Worm (Caenorhabditis elegans) whole organism, mixed stage, embryonic: ENCODE measurements around the gene rpl-28.

Experiments used
- M03D4.4 ChIP-seq: sonication (generic microtip); optimal IDR thresholded peaks from 2 replicates; lab custom pipeline; 2017; ENCODE audit warnings: mild to moderate bottlenecking, missing genetic modification characterization, missing compliant biosample characterization
- bed-3 ChIP-seq: fragments of 200-800 bp; sonication (Bioruptor generic); optimal IDR thresholded peaks from 3 replicates; lab custom pipeline; 2018; ENCODE audit warnings: mild to moderate bottlenecking, missing genetic modification characterization, moderate library complexity, missing compliant biosample characterization
- blmp-1 ChIP-seq: fragments of 150-350 bp; optimal IDR thresholded peaks from 2 replicates; lab custom pipeline; 2014; ENCODE audit warnings: missing biosample characterization, missing genetic modification characterization
- ceh-39 ChIP-seq: fragments of 150-350 bp; optimal IDR thresholded peaks from 2 replicates; lab custom pipeline; 2014; ENCODE audit warnings: missing biosample characterization, missing genetic modification characterization
- ceh-43 ChIP-seq: fragments of 200-800 bp; sonication (Bioruptor generic); optimal IDR thresholded peaks from 2 replicates; lab custom pipeline; 2018; ENCODE audit warnings: mild to moderate bottlenecking, missing genetic modification characterization, moderate library complexity, missing compliant biosample characterization
- ceh-83 ChIP-seq: fragments of 200-800 bp; sonication (Bioruptor generic); optimal IDR thresholded peaks from 2 replicates; lab custom pipeline; 2018; ENCODE audit warnings: mild to moderate bottlenecking, missing genetic modification characterization, missing compliant biosample characterization
- ces-1 ChIP-seq: fragments of 150-350 bp; optimal IDR thresholded peaks from 2 replicates; lab custom pipeline; 2014; ENCODE audit warnings: missing biosample characterization, missing genetic modification reagents, missing genetic modification characterization
- cnd-1 ChIP-seq: fragments of 200-800 bp; sonication (Bioruptor generic); optimal IDR thresholded peaks from 2 replicates; lab custom pipeline; 2018; ENCODE audit warnings: mild to moderate bottlenecking, missing genetic modification characterization, missing compliant biosample characterization
- drap-1 ChIP-seq: fragments of 200-800 bp; sonication (Bioruptor generic); optimal IDR thresholded peaks from 3 replicates; lab custom pipeline; 2018; ENCODE audit warnings: mild to moderate bottlenecking, missing genetic modification characterization, missing compliant biosample characterization
- elt-1 ChIP-seq: sonication (generic microtip); optimal IDR thresholded peaks from 2 replicates; lab custom pipeline; 2017; ENCODE audit warnings: missing genetic modification characterization, mild to moderate bottlenecking, missing compliant biosample characterization, antibody characterized with exemption, moderate library complexity, borderline replicate concordance; ENCODE audit not compliant: insufficient read depth
- elt-3 ChIP-seq: fragments of 150-350 bp; optimal IDR thresholded peaks from 2 replicates; lab custom pipeline; 2014; ENCODE audit warnings: missing biosample characterization, missing genetic modification characterization
- flh-1 ChIP-seq: fragments of 200-800 bp; sonication (Bioruptor generic); optimal IDR thresholded peaks from 2 replicates; lab custom pipeline; 2018; ENCODE audit warnings: mild to moderate bottlenecking, missing genetic modification characterization, moderate library complexity, missing compliant biosample characterization
- ham-2 ChIP-seq: fragments of 200-800 bp; sonication (Bioruptor generic); optimal IDR thresholded peaks from 2 replicates; lab custom pipeline; 2018; ENCODE audit warnings: mild to moderate bottlenecking, missing genetic modification characterization, missing compliant biosample characterization
- hlh-1 ChIP-seq: fragments of 150-350 bp; optimal IDR thresholded peaks from 2 replicates; lab custom pipeline; 2014; ENCODE audit warnings: missing biosample characterization, missing genetic modification reagents, missing genetic modification characterization
- lin-13 ChIP-seq: fragments of 150-350 bp; optimal IDR thresholded peaks from 2 replicates; lab custom pipeline; 2014; ENCODE audit warnings: missing biosample characterization, missing genetic modification characterization
- lsy-2 ChIP-seq: fragments of 150-350 bp; optimal IDR thresholded peaks from 2 replicates; lab custom pipeline; 2014; ENCODE audit warnings: missing biosample characterization, missing genetic modification characterization
- mab-5 ChIP-seq: fragments of 150-350 bp; optimal IDR thresholded peaks from 2 replicates; lab custom pipeline; 2014; ENCODE audit warnings: missing biosample characterization, missing genetic modification characterization
- mep-1 ChIP-seq: fragments of 150-350 bp; optimal IDR thresholded peaks from 2 replicates; lab custom pipeline; 2017; ENCODE audit warnings: missing biosample characterization, missing genetic modification reagents, missing genetic modification characterization, inconsistent platforms
- mls-2 ChIP-seq: sonication (generic microtip); optimal IDR thresholded peaks from 2 replicates; lab custom pipeline; 2016; ENCODE audit warnings: mild to moderate bottlenecking, missing genetic modification characterization, moderate library complexity, missing compliant biosample characterization
- nhr-12 ChIP-seq: fragments of 150-350 bp; optimal IDR thresholded peaks from 2 replicates; lab custom pipeline; 2014; ENCODE audit warnings: missing biosample characterization, missing genetic modification characterization
- nhr-2 ChIP-seq: fragments of 150-350 bp; optimal IDR thresholded peaks from 2 replicates; lab custom pipeline; 2014; ENCODE audit warnings: missing biosample characterization, missing genetic modification characterization
- nhr-237 ChIP-seq: fragments of 150-350 bp; optimal IDR thresholded peaks from 2 replicates; lab custom pipeline; 2014; ENCODE audit warnings: missing biosample characterization, missing genetic modification characterization
- nhr-28 ChIP-seq: fragments of 150-350 bp; optimal IDR thresholded peaks from 2 replicates; lab custom pipeline; 2014; ENCODE audit warnings: missing biosample characterization, missing genetic modification characterization
- pha-4 ChIP-seq: fragments of 150-350 bp; optimal IDR thresholded peaks from 2 replicates; lab custom pipeline; 2018; ENCODE audit warnings: missing biosample characterization, missing genetic modification reagents, missing genetic modification characterization
- snpc-4 ChIP-seq: fragments of 150-350 bp; optimal IDR thresholded peaks from 2 replicates; lab custom pipeline; 2014; ENCODE audit warnings: missing biosample characterization, missing genetic modification characterization
- sptf-1 ChIP-seq: sonication (generic microtip); optimal IDR thresholded peaks from 2 replicates; lab custom pipeline; 2017; ENCODE audit warnings: mild to moderate bottlenecking, missing genetic modification characterization, moderate library complexity, missing compliant biosample characterization
- tbx-8 ChIP-seq: fragments of 200-800 bp; sonication (Bioruptor generic); optimal IDR thresholded peaks from 2 replicates; lab custom pipeline; 2018; ENCODE audit warnings: mild to moderate bottlenecking, missing genetic modification characterization, moderate library complexity, missing compliant biosample characterization
- unc-120 ChIP-seq: sonication (generic microtip); optimal IDR thresholded peaks from 2 replicates; lab custom pipeline; 2017; ENCODE audit warnings: missing genetic modification characterization, missing compliant biosample characterization; ENCODE audit not compliant: poor library complexity, severe bottlenecking
- unc-39 ChIP-seq: fragments of 150-350 bp; optimal IDR thresholded peaks from 2 replicates; lab custom pipeline; 2014; ENCODE audit warnings: missing biosample characterization, missing genetic modification characterization
- unc-62 ChIP-seq: fragments of 150-350 bp; optimal IDR thresholded peaks from 2 replicates; lab custom pipeline; 2014; ENCODE audit warnings: missing biosample characterization, missing genetic modification reagents, missing genetic modification characterization
- zip-8 ChIP-seq: fragments of 150-350 bp; optimal IDR thresholded peaks from 2 replicates; lab custom pipeline; 2014; ENCODE audit warnings: missing biosample characterization, missing genetic modification characterization

rpl-28 gene

ce11 chrV:12751495-12752050 is 23.7 kb upstream of the rpl-28 start, which contains the start of gene C15C8.6:
TSS of gene C15C8.6 (minus strand) at chrV:12751545.
- no peak for TF ChIP-seq nhr-12 (tag; lab: Kevin White, UChicago)
- no peak for TF ChIP-seq tbx-8 (GFP tag; lab: Kevin White, UChicago)
- TF ChIP-seq M03D4.4 (tag; lab: Kevin White, UChicago), result no peak
- TF ChIP-seq pha-4 (tag; lab: Kevin White, UChicago), result no peak
- no peak for TF ChIP-seq elt-3 (tag; lab: Kevin White, UChicago)
- TF ChIP-seq zip-8, result no peak
- no peak for TF ChIP-seq ceh-43
- no peak for TF ChIP-seq flh-1
- no peak for TF ChIP-seq mab-5
- no peak for TF ChIP-seq lsy-2 (tag; lab: Kevin White, UChicago)
- TF ChIP-seq snpc-4 (tag; lab: Kevin White, UChicago), result no peak
- TF ChIP-seq bed-3, result no peak

ce11 chrV:12749558-12749957 is 21.6 kb upstream of the rpl-28 start:
- TF ChIP-seq nhr-12 (tag; lab: Kevin White, UChicago) (no peak), mab-5 (no peak), nhr-28 (tag; lab: Kevin White, UChicago) (no peak), tbx-8 (GFP tag; lab: Kevin White, UChicago) (no peak), blmp-1 (tag; lab: Kevin White, UChicago) (no peak), snpc-4 (tag; lab: Kevin White, UChicago) (no peak), ces-1 (GFP tag; lab: Kevin White, UChicago) (no peak), flh-1 (no peak), lsy-2 (tag; lab: Kevin White, UChicago) (no peak), lin-13 (tag; lab: Kevin White, UChicago) (no peak), sptf-1 (tag; lab: Kevin White, UChicago) (no peak)

ce11 chrV:12747856-12748255 is 19.9 kb upstream of the rpl-28 start, which contains the start of gene C15C8.5:
TSS of gene C15C8.5 (plus strand) at chrV:12748007.
- TF ChIP-seq ces-1 (GFP tag; lab: Kevin White, UChicago), result peak; percentile 97
- no peak for TF ChIP-seq pha-4 (tag; lab: Kevin White, UChicago)
- TF ChIP-seq zip-8, result no peak
- no peak for TF ChIP-seq mls-2 (tag; lab: Kevin White, UChicago)
- TF ChIP-seq nhr-2, result no peak
- no peak for TF ChIP-seq ceh-39 (tag; lab: Kevin White, UChicago)
- TF ChIP-seq ceh-83, result no peak

ce11 chrV:12747431-12747830 is 19.5 kb upstream of the rpl-28 start, which contains the start of gene C15C8.4:
TSS of gene C15C8.4 (minus strand) at chrV:12747463.
- TF ChIP-seq lin-13 (tag; lab: Kevin White, UChicago), result no peak
- TF ChIP-seq elt-1, result peak; percentile 94
- no peak for TF ChIP-seq bed-3
- TF ChIP-seq ham-2 (GFP tag; lab: Kevin White, UChicago), result no peak

ce11 chrV:12744979-12745378 is 17.1 kb upstream of the rpl-28 start, which contains the start of gene C15C8.7:
TSS of gene C15C8.7 (minus strand) at chrV:12745050.
- TF ChIP-seq lsy-2 (tag; lab: Kevin White, UChicago) (no peak), hlh-1 (no peak), mls-2 (tag; lab: Kevin White, UChicago) (no peak), tbx-8 (GFP tag; lab: Kevin White, UChicago) (no peak), bed-3 (no peak), nhr-237 (no peak), ham-2 (GFP tag; lab: Kevin White, UChicago) (no peak), sptf-1 (tag; lab: Kevin White, UChicago) (no peak), M03D4.4 (tag; lab: Kevin White, UChicago) (no peak), ceh-39 (tag; lab: Kevin White, UChicago) (no peak), unc-62 (GFP tag; lab: Kevin White, UChicago) (no peak), elt-3 (tag; lab: Kevin White, UChicago) (no peak), mab-5 (no peak), lin-13 (tag; lab: Kevin White, UChicago) (no peak), zip-8 (no peak), cnd-1 (tag; lab: Kevin White, UChicago) (no peak)

DNA sequence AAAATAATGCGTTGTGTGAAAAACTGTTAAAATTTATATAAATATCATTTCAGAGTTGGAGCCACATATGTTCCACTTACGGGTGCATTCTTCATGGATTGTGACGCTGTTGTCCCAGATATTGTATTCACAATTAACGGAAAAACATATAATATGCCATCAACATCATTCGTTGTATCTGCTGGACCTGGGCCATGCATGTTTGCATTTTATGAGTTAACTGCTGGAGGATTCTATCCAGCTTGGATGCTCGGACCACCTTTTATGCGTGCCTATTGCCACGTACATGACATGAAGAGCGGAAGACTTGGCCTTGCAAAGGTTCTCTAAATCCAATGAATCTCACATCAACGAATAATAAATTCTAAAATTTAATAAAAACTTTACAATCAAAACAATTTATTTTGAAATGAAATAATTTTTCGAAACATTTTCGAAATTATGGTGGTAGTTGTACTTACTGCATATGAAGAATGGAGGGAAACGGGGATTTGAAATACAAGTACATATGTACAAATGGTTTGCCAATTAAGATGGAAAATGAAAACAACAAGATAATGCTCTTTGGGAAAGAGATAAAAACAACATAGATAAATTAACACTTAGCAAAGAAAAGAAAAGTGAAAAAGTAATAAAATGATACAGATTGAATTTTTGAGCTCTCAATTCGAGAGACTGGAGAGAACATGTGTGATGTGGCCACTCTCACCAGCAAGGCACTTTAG is 16.0 kb upstream of the rpl-28 start:
- TF ChIP-seq mep-1 (tag; lab: Kevin White, UChicago), result no peak
- no peak for TF ChIP-seq unc-120 (tag; lab: Kevin White, UChicago)
- TF ChIP-seq unc-39 (tag; lab: Kevin White, UChicago), result no peak
- TF ChIP-seq mab-5, result no peak
- no peak for TF ChIP-seq drap-1 (GFP tag; lab: Kevin White, UChicago)
- TF ChIP-seq lin-13 (tag; lab: Kevin White, UChicago), result no peak
- no peak for TF ChIP-seq hlh-1
- no peak for TF ChIP-seq ceh-39 (tag; lab: Kevin White, UChicago)
